Worm (Caenorhabditis elegans): ENCODE results near the gene srv-29.

DNA sequence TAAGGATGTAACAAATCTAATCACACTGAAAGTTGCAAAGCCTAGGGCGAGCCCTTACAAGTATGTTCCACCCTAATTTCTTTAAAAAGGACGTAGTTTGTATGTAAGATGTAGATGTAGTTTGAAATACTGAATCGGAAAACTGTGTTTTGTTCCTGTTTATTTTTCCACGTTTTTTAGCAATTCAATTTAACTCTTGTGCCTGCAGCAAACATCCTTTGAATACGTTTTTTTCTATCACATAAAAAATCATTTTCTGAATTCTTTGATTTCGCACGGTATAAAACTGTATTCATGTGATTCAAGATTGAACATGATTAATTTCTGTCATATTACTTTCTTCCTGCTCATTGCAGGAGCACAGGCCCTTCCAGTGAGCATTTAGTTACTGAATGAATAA lies 26.4 kb downstream of the srv-29 start, which contains the start of gene F58F9.9:
- TF ChIP-seq zfp-2 (tag; optimal IDR thresholded peaks at IDR 0.05) (no peak), saeg-2 (GFP tag; IDR thresholded peaks at IDR 0.05) (no peak), F26F4.8 (GFP tag; conservative IDR thresholded peaks at IDR 0.05) (no peak), ceh-44 (GFP tag; IDR thresholded peaks at IDR 0.05) (no peak), lin-13 (GFP tag; optimal IDR thresholded peaks at IDR 0.05) (no peak), lin-39 (tag; optimal IDR thresholded peaks at IDR 0.05) (no peak), hif-1 (tag; optimal IDR thresholded peaks at IDR 0.05) (no peak)
